Fruit fly (Drosophila melanogaster): ENCODE measurements around the gene Cyp4ae1.

Cyp4ae1 gene

DNA sequence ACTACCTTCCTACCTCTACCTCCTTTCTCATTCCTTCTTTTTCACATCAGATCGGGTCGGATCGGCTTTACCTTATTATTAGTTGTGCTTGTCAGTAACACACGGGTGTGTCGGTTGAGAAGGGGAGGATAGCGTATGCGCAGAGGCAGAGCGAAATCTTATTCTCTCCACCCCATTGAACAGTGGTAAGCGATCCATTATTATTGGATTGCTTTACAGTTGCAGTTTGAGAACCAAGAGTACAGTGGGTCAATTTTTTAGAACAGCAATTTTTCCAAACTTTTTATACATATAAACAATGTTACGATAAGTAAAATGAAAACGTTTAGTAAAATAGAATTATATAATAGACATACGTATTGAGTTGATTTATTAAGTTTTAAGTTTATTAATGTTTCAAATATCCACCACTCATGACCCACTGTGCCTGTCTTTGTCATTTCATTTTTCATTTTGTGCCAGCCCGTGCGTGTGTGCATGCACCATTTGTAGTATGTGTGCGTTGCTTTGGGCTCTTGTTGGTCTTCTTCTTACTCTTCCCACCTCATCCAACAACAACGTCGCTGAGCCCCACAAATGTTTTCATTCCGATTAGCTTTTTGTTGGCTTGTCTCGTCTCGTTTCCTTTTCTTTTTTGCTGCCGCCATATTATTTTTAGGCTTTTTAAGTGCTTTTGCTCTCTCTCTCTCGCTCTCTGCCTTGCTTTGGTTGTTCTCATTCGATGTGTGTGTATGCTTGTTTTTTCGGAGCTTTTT, 41.0 kb upstream of the Cyp4ae1 start (continued):
- TF ChIP-seq fd102C (GFP tag; optimal IDR thresholded peaks at IDR 0.05) = peak; percentile 97
- TF ChIP-seq sna (GFP tag; IDR thresholded peaks at IDR 0.05; ENCODE audit: partially characterized antibody) = peak; percentile 59
- TF ChIP-seq CG8388 (GFP tag; optimal IDR thresholded peaks at IDR 0.05) = peak; percentile 99
- peak; percentile 94 for TF ChIP-seq kni (GFP tag; optimal IDR thresholded peaks at IDR 0.05)
- TF ChIP-seq Tbp (GFP tag; optimal IDR thresholded peaks at IDR 0.05) = no peak
- peak; percentile 97 for TF ChIP-seq Dip3 (GFP tag; optimal IDR thresholded peaks at IDR 0.05)
- peak; percentile 98 for TF ChIP-seq CG14710 (tag; optimal IDR thresholded peaks at IDR 0.05)
- TF ChIP-seq Spps (tag; optimal IDR thresholded peaks at IDR 0.05) = peak; percentile 100
- peak; percentile 98 for TF ChIP-seq CG9215 (GFP tag; IDR thresholded peaks at IDR 0.05)
- TF ChIP-seq tll (GFP tag; optimal IDR thresholded peaks at IDR 0.05) = no peak
- peak; percentile 91 for TF ChIP-seq CG9609 (GFP tag; optimal IDR thresholded peaks at IDR 0.05)
- peak; percentile 98 for TF ChIP-seq Chrac-16 (GFP tag; optimal IDR thresholded peaks at IDR 0.05)
- no peak for TF ChIP-seq cad (GFP tag; optimal IDR thresholded peaks at IDR 0.05)
- peak; percentile 90 for TF ChIP-seq tx (GFP tag; optimal IDR thresholded peaks at IDR 0.05)
- TF ChIP-seq CG11695 (GFP tag; IDR thresholded peaks at IDR 0.05) = peak; percentile 100
- peak; percentile 100 for TF ChIP-seq CG13424 (tag; optimal IDR thresholded peaks at IDR 0.05)
- TF ChIP-seq CG18619 (GFP tag; optimal IDR thresholded peaks at IDR 0.05) = peak; percentile 99
- TF ChIP-seq fd96Cb (tag; optimal IDR thresholded peaks at IDR 0.05) = peak; percentile 99
- peak; percentile 94 for TF ChIP-seq dan (GFP tag; IDR thresholded peaks at IDR 0.05)
- TF ChIP-seq CG15514 (GFP tag; optimal IDR thresholded peaks at IDR 0.05) = peak; percentile 95
- TF ChIP-seq CG1602 (GFP tag; optimal IDR thresholded peaks at IDR 0.05) = peak; percentile 99
- TF ChIP-seq prd (optimal IDR thresholded peaks at IDR 0.05) = no peak
- peak; percentile 99 for TF ChIP-seq prd (GFP tag; IDR thresholded peaks at IDR 0.05)
- TF ChIP-seq aop (GFP tag; IDR thresholded peaks at IDR 0.05) = peak; percentile 54; the same call in 1 of the 2 replicates
- peak; percentile 98 for TF ChIP-seq sug (tag; optimal IDR thresholded peaks at IDR 0.05)
- TF ChIP-seq ro (GFP tag; IDR thresholded peaks at IDR 0.05) = peak; percentile 96
- TF ChIP-seq Atf6 (GFP tag; IDR thresholded peaks at IDR 0.05) = peak; percentile 99
- TF ChIP-seq CG31441 (GFP tag; IDR thresholded peaks at IDR 0.05) = peak; percentile 91
- peak; percentile 99 for TF ChIP-seq CG6683 (GFP tag; optimal IDR thresholded peaks at IDR 0.05)
- TF ChIP-seq CG6765 (GFP tag; optimal IDR thresholded peaks at IDR 0.05) = peak; percentile 99
- peak; percentile 100 for TF ChIP-seq PHDP (tag; optimal IDR thresholded peaks at IDR 0.05)
- TF ChIP-seq lmd (GFP tag; IDR thresholded peaks at IDR 0.05) = peak; percentile 99
- peak; percentile 94 for TF ChIP-seq chif (GFP tag; optimal IDR thresholded peaks at IDR 0.05)
- peak; percentile 97 for TF ChIP-seq mirr (GFP tag; optimal IDR thresholded peaks at IDR 0.05)
- TF ChIP-seq CG42726 (GFP tag; IDR thresholded peaks at IDR 0.05; ENCODE audit: partially characterized antibody) = no peak; the same call in 1 of the 2 replicates
- TF ChIP-seq usp (GFP tag; optimal IDR thresholded peaks at IDR 0.05) = no peak
- TF ChIP-seq ci (GFP tag; IDR thresholded peaks at IDR 0.05) = peak; percentile 98
- TF ChIP-seq CG11247 (GFP tag; IDR thresholded peaks at IDR 0.05) = peak; percentile 98
- TF ChIP-seq ase (GFP tag; IDR thresholded peaks at IDR 0.05) = peak; percentile 97
- TF ChIP-seq CG17359 (tag; optimal IDR thresholded peaks at IDR 0.05) = peak; percentile 99
- peak; percentile 99 for TF ChIP-seq Ptx1 (GFP tag; IDR thresholded peaks at IDR 0.05)
- TF ChIP-seq zen2 (GFP tag; IDR thresholded peaks at IDR 0.05; ENCODE audit: partially characterized antibody) = no peak; the same call in 2 of the 3 replicates
- peak; percentile 89 for TF ChIP-seq CkIIα-i1 (GFP tag; IDR thresholded peaks at IDR 0.05)
- peak in 1 of 2 experiments; percentile 100 for TF ChIP-seq eve (GFP tag; optimal IDR thresholded peaks at IDR 0.05)
- no peak for TF ChIP-seq fru (optimal IDR thresholded peaks at IDR 0.05)
- TF ChIP-seq da (GFP tag; optimal IDR thresholded peaks at IDR 0.05) = peak; percentile 84
- peak; percentile 91 for TF ChIP-seq Jarid2 (GFP tag; optimal IDR thresholded peaks at IDR 0.05)
- TF ChIP-seq CG17568 (GFP tag; optimal IDR thresholded peaks at IDR 0.05) = peak; percentile 99
- TF ChIP-seq ERR (GFP tag; optimal IDR thresholded peaks at IDR 0.05) = peak; percentile 94
